Worm (Caenorhabditis elegans) whole organism, L1 larva: Measurements from ENCODE around the gene F44A6.3.

Experiments used
- C04F5.9 ChIP-seq: sonication (generic microtip); optimal IDR thresholded peaks from 2 replicates; lab custom pipeline; 2016; ENCODE audit warnings: missing genetic modification characterization, missing compliant biosample characterization
- aly-2 ChIP-seq: fragments of 150-350 bp; optimal IDR thresholded peaks from 2 replicates; lab custom pipeline; 2014; ENCODE audit warnings: missing biosample characterization, missing genetic modification characterization
- ama-1 ChIP-seq: fragments of 150-350 bp; optimal IDR thresholded peaks from 2 replicates; lab custom pipeline; 2014
- ceh-82 ChIP-seq, 3 experiments: fragments of 150-350 bp in 1 of 3; sonication (generic microtip) in 2 of 3; optimal IDR thresholded peaks; 2 replicates each; lab custom pipeline; 2014 to 2017; ENCODE audit warnings: missing biosample characterization in 3 of 3, missing genetic modification characterization in 3 of 3
- hpl-2 ChIP-seq: fragments of 150-350 bp; optimal IDR thresholded peaks from 2 replicates; lab custom pipeline; 2014; ENCODE audit warnings: missing biosample characterization, missing genetic modification reagents, missing genetic modification characterization
- jun-1 ChIP-seq: fragments of 150-350 bp; optimal IDR thresholded peaks from 2 replicates; lab custom pipeline; 2014; ENCODE audit warnings: missing biosample characterization, missing genetic modification reagents, missing genetic modification characterization
- mef-2 ChIP-seq: fragments of 150-350 bp; optimal IDR thresholded peaks from 2 replicates; lab custom pipeline; 2014; ENCODE audit warnings: missing biosample characterization, missing genetic modification characterization
- nhr-12 ChIP-seq: sonication (generic microtip); optimal IDR thresholded peaks from 2 replicates; lab custom pipeline; 2017; ENCODE audit warnings: missing biosample characterization, missing genetic modification characterization
- nhr-71 ChIP-seq: sonication (generic microtip); optimal IDR thresholded peaks from 2 replicates; lab custom pipeline; 2016; ENCODE audit warnings: mild to moderate bottlenecking, missing genetic modification characterization, moderate library complexity, missing compliant biosample characterization
- nhr-76 ChIP-seq: sonication (generic microtip); optimal IDR thresholded peaks from 2 replicates; lab custom pipeline; 2017; ENCODE audit warnings: missing biosample characterization, missing genetic modification characterization
- nhr-77 ChIP-seq: fragments of 150-350 bp; optimal IDR thresholded peaks from 2 replicates; lab custom pipeline; 2014; ENCODE audit warnings: missing biosample characterization, missing genetic modification characterization
- snpc-4 ChIP-seq: fragments of 150-350 bp; optimal IDR thresholded peaks from 2 replicates; lab custom pipeline; 2014; ENCODE audit warnings: missing biosample characterization, missing genetic modification characterization
- unc-62 ChIP-seq: fragments of 150-350 bp; optimal IDR thresholded peaks from 2 replicates; lab custom pipeline; 2014; ENCODE audit warnings: missing biosample characterization, missing genetic modification reagents, missing genetic modification characterization
- vab-15 ChIP-seq: sonication (generic microtip); optimal IDR thresholded peaks from 2 replicates; lab custom pipeline; 2017; ENCODE audit warnings: missing genotype, mild to moderate bottlenecking, missing genetic modification characterization, missing compliant biosample characterization

DNA sequence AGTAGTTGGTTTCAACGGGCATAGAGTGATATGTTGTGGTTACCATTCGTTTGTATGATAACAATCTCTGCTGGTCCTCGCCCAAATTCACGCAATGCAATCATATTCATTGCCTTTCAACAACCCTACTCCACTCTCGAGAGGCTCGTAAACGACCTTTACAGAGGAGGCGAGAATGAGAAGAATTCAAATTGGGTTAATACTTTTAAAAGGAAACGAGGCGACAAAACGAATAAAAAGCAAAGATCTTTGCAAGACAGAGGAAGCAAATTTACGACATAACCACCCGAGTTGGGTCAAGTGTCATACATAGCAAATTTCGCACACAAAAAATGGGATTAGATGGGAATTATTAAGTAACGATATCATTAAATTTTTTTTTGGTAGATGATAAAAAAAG, 19.8 kb downstream of the F44A6.3 start:
- TF ChIP-seq aly-2 (tag; lab: Kevin White, UChicago) (no peak), jun-1 (tag; lab: Kevin White, UChicago) (no peak), nhr-76 (tag; lab: Kevin White, UChicago) (no peak), snpc-4 (tag; lab: Kevin White, UChicago) (no peak), ceh-82 (tag; optimal IDR thresholded peaks at IDR 0.05; lab: Kevin White, UChicago) (no peak), ama-1 (lab: Kevin White, UChicago) (no peak), unc-62 (GFP tag; lab: Kevin White, UChicago) (no peak), nhr-71 (tag; lab: Kevin White, UChicago) (no peak), C04F5.9 (tag; lab: Kevin White, UChicago) (no peak), hpl-2 (GFP tag; lab: Kevin White, UChicago) (no peak), nhr-12 (tag; lab: Kevin White, UChicago) (no peak), vab-15 (no peak), nhr-77 (tag; lab: Kevin White, UChicago) (no peak), mef-2 (tag; lab: Kevin White, UChicago) (no peak)
